Worm (Caenorhabditis elegans): Measurements from ENCODE around the gene str-8.

DNA sequence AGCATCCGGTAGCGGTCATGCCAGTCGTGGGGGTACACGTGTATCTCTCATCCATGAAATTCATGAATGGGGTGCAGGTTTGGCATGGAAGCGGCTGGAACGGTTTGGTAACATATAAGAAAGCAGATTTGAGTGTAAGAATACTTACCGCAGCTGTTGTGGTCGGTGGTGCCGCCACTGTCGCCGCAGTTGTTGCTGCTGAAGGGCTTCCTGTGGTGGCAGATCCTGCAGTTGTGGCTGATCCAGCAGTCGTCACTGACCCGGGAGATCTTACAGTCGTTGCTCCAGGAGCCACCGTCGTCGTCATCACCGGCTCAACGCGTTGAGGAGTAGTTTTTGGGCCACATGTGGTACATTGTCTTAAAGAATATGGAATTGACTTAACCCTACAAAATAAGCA is 21.8 kb upstream of the str-8 start:
- TF ChIP-seq nhr-77 (tag; optimal IDR thresholded peaks at IDR 0.05) (no peak), nhr-237 (tag; optimal IDR thresholded peaks at IDR 0.05) (no peak), ceh-16 (tag; optimal IDR thresholded peaks at IDR 0.05) (no peak), skn-1 (tag; optimal IDR thresholded peaks at IDR 0.05) (no peak), nhr-11 (tag; optimal IDR thresholded peaks at IDR 0.05) (no peak), egl-27 (tag; optimal IDR thresholded peaks at IDR 0.05) (no peak), ztf-11 (tag; optimal IDR thresholded peaks at IDR 0.05) (no peak), fos-1 (tag; optimal IDR thresholded peaks at IDR 0.05) (no peak)

Data from whole organism, L3 larva.